Fruit fly (Drosophila melanogaster): Measurements from ENCODE around the gene Atg14.

The Atg14 gene

dm6 chr3R:29111795-29112194 lies 4.4 kb upstream of the Atg14 start:
- TF ChIP-seq CG7101 (tag; optimal IDR thresholded peaks at IDR 0.05): no peak
- TF ChIP-seq CG33017 (tag; optimal IDR thresholded peaks at IDR 0.05): peak; percentile 9
- TF ChIP-seq cic (GFP tag; optimal IDR thresholded peaks at IDR 0.05): peak; percentile 60

DNA sequence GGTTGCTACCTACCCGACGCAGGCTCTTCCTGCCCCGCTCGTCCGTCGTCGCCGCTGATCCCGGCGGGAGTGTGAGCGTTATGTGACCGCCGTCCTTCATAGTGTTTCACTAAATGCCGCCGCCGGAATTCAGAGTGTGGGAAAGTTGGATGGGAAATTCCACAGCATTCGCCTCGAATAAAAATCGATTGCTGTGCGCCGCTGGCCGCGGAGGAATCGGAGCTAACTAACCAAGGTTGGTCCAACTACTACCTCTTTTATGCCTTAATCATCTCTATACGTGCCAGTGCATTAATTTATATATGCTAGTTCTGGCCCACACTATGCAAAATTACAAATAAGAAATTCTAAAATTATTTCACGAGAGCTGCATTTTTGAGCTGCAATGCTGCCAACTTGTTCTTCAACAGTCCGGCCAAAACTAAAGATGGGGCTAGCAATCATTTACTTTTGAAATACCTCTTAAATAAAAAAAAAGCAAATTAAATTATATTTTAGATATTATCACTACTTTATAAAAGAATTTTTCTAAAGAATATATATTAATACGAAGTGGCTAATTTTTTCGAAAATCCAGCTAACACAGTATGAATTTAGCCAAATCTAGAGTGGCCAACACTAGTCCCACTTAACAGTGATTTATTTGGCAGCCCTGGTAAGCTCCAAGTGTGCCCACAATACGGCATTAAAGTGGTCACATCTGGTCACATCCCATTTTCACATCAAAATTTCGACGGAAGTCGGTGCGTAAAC lies 3.6 kb upstream of the Atg14 start, which contains the start of the genes alpha-Man-Ib and Pdhb:
TSS of gene alpha-Man-Ib (minus strand) at position 425 of the 753 bp plus-strand sequence.
TSS of gene Pdhb (plus strand) at position 674 of the 753 bp plus-strand sequence.
- TF ChIP-seq ovo (GFP tag; optimal IDR thresholded peaks at IDR 0.05) (peak; percentile 60), Clk (GFP tag; optimal IDR thresholded peaks at IDR 0.05) (peak; percentile 50), cic (GFP tag; optimal IDR thresholded peaks at IDR 0.05) (peak; percentile 22), CG1620 (GFP tag; optimal IDR thresholded peaks at IDR 0.05) (peak; percentile 64), pad (GFP tag; optimal IDR thresholded peaks at IDR 0.05) (peak; percentile 56), CG7101 (tag; optimal IDR thresholded peaks at IDR 0.05) (peak; percentile 85), Mnt (GFP tag; optimal IDR thresholded peaks at IDR 0.05) (peak; percentile 71), Crg-1 (GFP tag; optimal IDR thresholded peaks at IDR 0.05) (peak; percentile 59), CG11617 (GFP tag; optimal IDR thresholded peaks at IDR 0.05) (peak; percentile 73), toe (GFP tag; optimal IDR thresholded peaks at IDR 0.05) (no peak), bab1 (GFP tag; optimal IDR thresholded peaks at IDR 0.05) (peak; percentile 78), CG7045 (GFP tag; optimal IDR thresholded peaks at IDR 0.05) (peak; percentile 78), kay (GFP tag; ENCODE audit: borderline replicate concordance) (no peak), CG5204 (GFP tag; optimal IDR thresholded peaks at IDR 0.05) (no peak), cnc (optimal IDR thresholded peaks at IDR 0.05) (no peak), Hr96 (GFP tag; optimal IDR thresholded peaks at IDR 0.05) (peak; percentile 41), tj (GFP tag; optimal IDR thresholded peaks at IDR 0.05) (peak; percentile 63), CG33017 (tag; optimal IDR thresholded peaks at IDR 0.05) (peak; percentile 72), CG14711 (tag; optimal IDR thresholded peaks at IDR 0.05) (peak; percentile 74), CG12768 (GFP tag; optimal IDR thresholded peaks at IDR 0.05) (peak; percentile 71)

- no peak for TF ChIP-seq CG12768 (GFP tag; optimal IDR thresholded peaks at IDR 0.05)
- TF ChIP-seq CG5204 (GFP tag; optimal IDR thresholded peaks at IDR 0.05): no peak
- no peak for TF ChIP-seq tj (GFP tag; optimal IDR thresholded peaks at IDR 0.05)
- TF ChIP-seq CG11617 (GFP tag; optimal IDR thresholded peaks at IDR 0.05): no peak
- TF ChIP-seq kay (GFP tag; ENCODE audit: borderline replicate concordance): no peak
- no peak for TF ChIP-seq Mnt (GFP tag; optimal IDR thresholded peaks at IDR 0.05)
- no peak for TF ChIP-seq ovo (GFP tag; optimal IDR thresholded peaks at IDR 0.05)
- TF ChIP-seq Clk (GFP tag; optimal IDR thresholded peaks at IDR 0.05): no peak
- no peak for TF ChIP-seq CG33017 (tag; optimal IDR thresholded peaks at IDR 0.05)
- TF ChIP-seq Hr96 (GFP tag; optimal IDR thresholded peaks at IDR 0.05): no peak
- TF ChIP-seq Crg-1 (GFP tag; optimal IDR thresholded peaks at IDR 0.05): no peak
Measured at dm6 chr3R:29113392-29113791, 2.8 kb upstream of the Atg14 start.

DNA sequence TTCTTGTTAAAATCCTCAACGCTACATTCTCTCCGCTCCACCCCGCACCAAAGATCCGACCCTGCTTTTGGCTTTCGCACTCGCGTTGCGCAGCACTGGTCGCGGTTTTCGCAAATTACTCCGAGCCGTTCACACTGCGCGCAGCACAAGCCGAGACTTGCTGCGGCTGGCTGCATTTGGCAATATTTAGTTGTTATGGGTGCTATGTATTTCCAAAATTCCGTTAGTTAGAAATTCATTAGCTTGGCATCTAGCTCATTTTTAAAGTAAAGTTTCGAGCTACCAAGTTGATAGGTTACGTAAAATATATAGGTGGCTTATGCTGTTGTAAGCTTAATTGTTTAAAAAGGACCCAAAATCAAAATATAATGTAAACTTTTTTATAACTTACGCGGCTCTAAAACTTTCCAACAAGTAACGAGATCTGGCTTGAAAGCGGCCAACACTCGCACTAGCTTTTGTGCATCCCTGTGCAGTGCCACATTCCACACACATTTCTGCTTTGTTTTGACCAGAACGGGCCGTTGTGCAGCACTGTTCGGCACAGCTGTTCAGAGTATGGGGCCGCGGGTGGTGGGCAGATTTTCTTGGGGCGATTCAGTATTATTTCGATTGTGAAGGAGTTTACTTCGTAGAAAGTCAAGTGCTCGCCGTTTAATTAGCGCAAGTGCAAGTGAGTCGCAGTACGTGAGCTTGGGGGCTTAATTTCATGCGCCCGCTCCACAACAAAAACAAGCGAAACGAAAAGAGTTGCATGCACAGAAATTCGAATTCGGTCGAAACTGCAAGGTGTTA lies 6.8 kb downstream of the Atg14 start, which contains the start of the genes yem and Ctl2:
TSS of gene yem (minus strand) at position 63 of the 795 bp plus-strand sequence.
TSS of gene Ctl2 (plus strand) at position 554 of the 795 bp plus-strand sequence.
- TF ChIP-seq CG14711 (tag; optimal IDR thresholded peaks at IDR 0.05) (peak; percentile 30), CG7045 (GFP tag; optimal IDR thresholded peaks at IDR 0.05) (peak; percentile 71), cic (GFP tag; optimal IDR thresholded peaks at IDR 0.05) (peak; percentile 65), Hr96 (GFP tag; optimal IDR thresholded peaks at IDR 0.05) (peak; percentile 87), cnc (optimal IDR thresholded peaks at IDR 0.05) (no peak), Mnt (GFP tag; optimal IDR thresholded peaks at IDR 0.05) (peak; percentile 84), kay (GFP tag; ENCODE audit: borderline replicate concordance) (no peak), CG12768 (GFP tag; optimal IDR thresholded peaks at IDR 0.05) (peak; percentile 59), CG33017 (tag; optimal IDR thresholded peaks at IDR 0.05) (peak; percentile 45), pad (GFP tag; optimal IDR thresholded peaks at IDR 0.05) (peak; percentile 66), toe (GFP tag; optimal IDR thresholded peaks at IDR 0.05) (peak; percentile 92), tj (GFP tag; optimal IDR thresholded peaks at IDR 0.05) (peak; percentile 95), ovo (GFP tag; optimal IDR thresholded peaks at IDR 0.05) (peak; percentile 68), CG7101 (tag; optimal IDR thresholded peaks at IDR 0.05) (peak; percentile 70), CG1620 (GFP tag; optimal IDR thresholded peaks at IDR 0.05) (peak; percentile 76), CG5204 (GFP tag; optimal IDR thresholded peaks at IDR 0.05) (no peak), bab1 (GFP tag; optimal IDR thresholded peaks at IDR 0.05) (peak; percentile 77), CG11617 (GFP tag; optimal IDR thresholded peaks at IDR 0.05) (peak; percentile 76), Clk (GFP tag; optimal IDR thresholded peaks at IDR 0.05) (peak; percentile 88), Crg-1 (GFP tag; optimal IDR thresholded peaks at IDR 0.05) (peak; percentile 75)

- TF ChIP-seq toe (GFP tag; optimal IDR thresholded peaks at IDR 0.05) (no peak), CG11617 (GFP tag; optimal IDR thresholded peaks at IDR 0.05) (peak; percentile 4), bab1 (GFP tag; optimal IDR thresholded peaks at IDR 0.05) (peak; percentile 65), Mnt (GFP tag; optimal IDR thresholded peaks at IDR 0.05) (peak; percentile 18), CG33017 (tag; optimal IDR thresholded peaks at IDR 0.05) (peak; percentile 74), CG7101 (tag; optimal IDR thresholded peaks at IDR 0.05) (peak; percentile 81), ovo (GFP tag; optimal IDR thresholded peaks at IDR 0.05) (no peak), CG5204 (GFP tag; optimal IDR thresholded peaks at IDR 0.05) (no peak), tj (GFP tag; optimal IDR thresholded peaks at IDR 0.05) (no peak), CG7045 (GFP tag; optimal IDR thresholded peaks at IDR 0.05) (peak; percentile 16), pad (GFP tag; optimal IDR thresholded peaks at IDR 0.05) (peak; percentile 88), Crg-1 (GFP tag; optimal IDR thresholded peaks at IDR 0.05) (peak; percentile 23), CG14711 (tag; optimal IDR thresholded peaks at IDR 0.05) (peak; percentile 72)
Measured at dm6 chr3R:29124128-29124527, 7.9 kb downstream of the Atg14 start.

All from whole organism, adult.